Fruit fly (Drosophila melanogaster): ENCODE measurements around the gene CG10747.

CG10747 gene

DNA sequence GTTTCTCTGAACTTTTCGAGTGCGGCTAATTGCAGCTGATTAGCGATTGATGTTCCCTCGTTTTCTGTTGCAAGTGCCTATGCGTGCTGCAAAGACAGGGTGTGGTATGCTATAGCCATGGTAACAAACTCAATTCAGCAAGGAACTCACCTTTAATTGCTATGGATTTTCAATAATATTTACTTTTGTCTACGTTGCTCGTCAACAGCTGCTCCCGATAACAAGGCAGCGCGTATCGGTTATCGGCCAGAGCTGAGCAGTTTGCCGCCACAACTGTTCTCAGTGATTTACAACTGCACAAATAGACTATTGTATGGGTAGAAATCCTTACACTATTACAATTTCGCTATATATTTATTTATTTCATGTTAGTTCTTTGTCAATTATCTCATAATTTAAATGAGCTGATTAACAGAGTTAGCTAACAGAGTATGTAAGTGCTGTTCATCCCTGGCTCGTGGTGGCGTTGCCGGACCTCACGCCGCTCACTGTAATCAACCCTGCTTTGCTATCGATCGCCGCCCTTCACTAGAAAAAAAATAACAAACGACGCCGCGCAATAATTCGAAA is 15.8 kb downstream of the CG10747 start, which contains the start of the genes pr and neb:
Gene pr (minus strand): TSS at position 225 of the 570 bp plus-strand sequence.
Gene neb (plus strand): TSS at position 524 of the 570 bp plus-strand sequence.
- no peak for TF ChIP-seq psq (optimal IDR thresholded peaks at IDR 0.05)
- TF ChIP-seq ttk (optimal IDR thresholded peaks at IDR 0.05) = no peak
- TF ChIP-seq insv (optimal IDR thresholded peaks at IDR 0.05) = no peak
- TF ChIP-seq h (optimal IDR thresholded peaks at IDR 0.05) = no peak
- no peak for TF ChIP-seq Sin3A (optimal IDR thresholded peaks at IDR 0.05)
- TF ChIP-seq Myc (optimal IDR thresholded peaks at IDR 0.05) = no peak

DNA sequence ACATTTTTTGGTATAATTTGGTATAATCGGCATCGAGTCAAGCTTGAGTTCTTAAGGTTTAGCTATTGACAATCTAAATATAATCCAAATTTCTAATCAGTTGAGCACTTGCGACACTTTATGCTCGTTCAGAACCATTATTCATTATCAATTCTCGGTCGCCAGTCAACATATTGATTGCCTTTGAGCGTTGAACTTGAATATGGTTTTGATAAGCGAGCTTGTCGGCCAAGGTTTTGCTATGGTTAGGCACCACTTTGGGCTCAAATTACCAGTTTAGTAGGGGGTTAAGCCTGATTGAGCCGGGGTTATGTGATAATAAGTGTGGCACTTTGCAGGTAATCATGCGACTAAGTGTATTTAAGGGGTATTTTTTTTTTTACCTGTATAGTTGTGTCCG is 16.8 kb downstream of the CG10747 start:
- no peak for TF ChIP-seq insv (optimal IDR thresholded peaks at IDR 0.05)
- no peak for TF ChIP-seq Myc (optimal IDR thresholded peaks at IDR 0.05)
- TF ChIP-seq Sin3A (optimal IDR thresholded peaks at IDR 0.05) = no peak
- no peak for TF ChIP-seq psq (optimal IDR thresholded peaks at IDR 0.05)
- no peak for TF ChIP-seq ttk (optimal IDR thresholded peaks at IDR 0.05)
- no peak for TF ChIP-seq h (optimal IDR thresholded peaks at IDR 0.05)

dm6 chr2L:20072095-20072494 is 19.1 kb downstream of the CG10747 start, which contains the start of gene CG10730:
Gene CG10730, minus strand, starts transcription at chr2L:20072195.
- no peak for TF ChIP-seq h (optimal IDR thresholded peaks at IDR 0.05)
- no peak for TF ChIP-seq Myc (optimal IDR thresholded peaks at IDR 0.05)
- TF ChIP-seq Sin3A (optimal IDR thresholded peaks at IDR 0.05) = no peak
- no peak for TF ChIP-seq insv (optimal IDR thresholded peaks at IDR 0.05)
- no peak for TF ChIP-seq ttk (optimal IDR thresholded peaks at IDR 0.05)
- no peak for TF ChIP-seq psq (optimal IDR thresholded peaks at IDR 0.05)

DNA sequence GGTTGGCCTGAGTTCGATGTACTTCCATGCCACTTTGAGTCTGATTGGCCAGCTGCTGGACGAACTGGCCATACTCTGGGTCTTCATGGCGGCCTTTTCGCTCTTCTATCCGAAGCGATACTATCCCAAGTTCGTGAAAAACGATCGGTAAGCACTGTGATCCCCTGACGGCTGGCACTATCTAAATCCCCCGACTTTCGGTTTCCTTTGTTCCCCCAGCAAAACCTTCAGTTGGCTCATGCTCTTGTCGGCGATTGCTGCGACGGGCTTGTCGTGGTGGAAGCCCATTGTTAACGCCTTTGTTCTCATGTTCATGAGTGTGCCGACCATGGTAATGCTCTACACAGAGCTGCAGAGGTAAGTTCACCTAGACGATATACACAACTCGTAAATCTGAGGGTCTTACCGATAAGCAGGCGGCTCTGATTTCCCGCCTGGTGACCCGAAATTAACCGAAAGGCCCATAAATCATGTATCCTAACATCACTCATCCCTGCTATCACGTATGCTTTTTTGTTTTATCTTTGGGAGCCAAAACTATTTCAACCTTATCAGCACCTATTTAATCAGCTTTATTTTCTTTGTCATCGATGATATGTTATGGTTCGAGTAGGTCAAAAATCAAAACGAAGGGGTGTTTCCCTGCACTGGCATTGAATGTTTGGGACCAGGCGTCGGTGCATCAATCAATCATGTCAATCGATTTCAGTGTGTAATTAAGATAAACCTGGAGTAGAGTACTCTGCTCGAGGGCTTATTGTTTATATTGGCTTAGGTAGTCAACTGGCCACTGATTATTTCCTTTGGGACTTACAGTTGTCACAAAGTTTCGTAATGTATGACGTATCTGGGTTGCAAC is 21.8 kb downstream of the CG10747 start:
- TF ChIP-seq Myc (optimal IDR thresholded peaks at IDR 0.05) (no peak), h (optimal IDR thresholded peaks at IDR 0.05) (no peak), psq (optimal IDR thresholded peaks at IDR 0.05) (no peak), insv (optimal IDR thresholded peaks at IDR 0.05) (no peak), Sin3A (optimal IDR thresholded peaks at IDR 0.05) (no peak), ttk (optimal IDR thresholded peaks at IDR 0.05) (no peak)

DNA sequence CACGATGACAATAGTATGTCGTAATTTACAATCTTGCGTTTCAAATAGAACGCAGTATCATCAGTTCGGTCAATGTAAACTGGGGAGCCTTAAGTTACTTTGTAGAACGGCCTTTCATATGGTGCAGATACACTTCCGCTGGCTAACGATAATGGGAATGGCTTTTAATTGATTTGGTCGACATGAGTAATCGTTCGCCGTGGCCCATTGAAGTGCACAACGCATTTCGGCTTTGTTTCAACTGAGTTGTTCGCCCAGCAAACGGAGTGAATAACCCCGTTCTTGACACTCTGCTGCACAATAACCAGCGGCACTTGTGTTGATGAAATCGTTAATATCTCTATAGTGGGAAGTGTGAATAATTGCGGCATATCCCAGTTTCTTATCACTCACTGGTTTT is 23.2 kb downstream of the CG10747 start:
- no peak for TF ChIP-seq h (optimal IDR thresholded peaks at IDR 0.05)
- no peak for TF ChIP-seq Myc (optimal IDR thresholded peaks at IDR 0.05)
- TF ChIP-seq Sin3A (optimal IDR thresholded peaks at IDR 0.05) = no peak
- TF ChIP-seq insv (optimal IDR thresholded peaks at IDR 0.05) = no peak
- TF ChIP-seq psq (optimal IDR thresholded peaks at IDR 0.05) = no peak
- no peak for TF ChIP-seq ttk (optimal IDR thresholded peaks at IDR 0.05)

dm6 chr2L:20066233-20066650 is 24.9 kb downstream of the CG10747 start, which contains the start of gene bwa:
Gene bwa, plus strand, starts transcription at chr2L:20066391.
- TF ChIP-seq Myc (optimal IDR thresholded peaks at IDR 0.05) = no peak
- TF ChIP-seq h (optimal IDR thresholded peaks at IDR 0.05) = no peak
- TF ChIP-seq Sin3A (optimal IDR thresholded peaks at IDR 0.05) = no peak
- no peak for TF ChIP-seq insv (optimal IDR thresholded peaks at IDR 0.05)
- TF ChIP-seq psq (optimal IDR thresholded peaks at IDR 0.05) = no peak
- TF ChIP-seq ttk (optimal IDR thresholded peaks at IDR 0.05) = no peak

dm6 chr2L:20065516-20065915 is 25.6 kb downstream of the CG10747 start, which contains the start of gene vls:
Gene vls, minus strand, starts transcription at chr2L:20065679.
- TF ChIP-seq ttk (optimal IDR thresholded peaks at IDR 0.05) (no peak), psq (optimal IDR thresholded peaks at IDR 0.05) (no peak), Myc (optimal IDR thresholded peaks at IDR 0.05) (no peak), Sin3A (optimal IDR thresholded peaks at IDR 0.05) (no peak), h (optimal IDR thresholded peaks at IDR 0.05) (no peak), insv (optimal IDR thresholded peaks at IDR 0.05) (no peak)

DNA sequence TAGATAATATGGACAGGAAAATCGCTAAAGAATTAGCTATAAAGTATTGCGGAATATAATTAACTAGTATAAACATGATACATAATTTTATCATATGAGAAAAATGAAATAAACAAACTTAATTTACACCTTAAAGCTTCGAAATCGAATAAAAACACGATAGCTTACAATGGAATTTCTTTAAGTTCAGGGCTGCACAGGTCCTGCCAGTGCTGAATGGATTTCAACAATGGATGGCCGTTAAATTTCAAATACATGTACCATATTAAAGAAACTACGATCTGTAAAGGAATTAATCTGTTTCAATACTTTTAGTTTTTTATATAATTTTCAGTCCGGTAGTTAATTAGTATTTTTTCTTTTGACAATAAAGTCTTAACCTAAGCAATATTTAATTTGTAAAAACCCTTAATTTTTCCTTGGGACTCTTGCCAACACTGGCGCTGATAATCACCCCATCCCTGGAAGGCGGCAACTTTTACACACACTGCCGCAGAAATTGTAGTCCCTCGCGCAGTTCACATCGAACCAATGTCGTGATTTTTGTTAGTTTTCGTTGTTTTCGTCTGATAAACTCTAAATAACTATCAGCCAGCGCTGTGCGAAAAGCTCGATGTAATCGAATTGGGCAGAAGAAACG is 30.0 kb downstream of the CG10747 start, which contains the start of the genes barr and lok:
Gene barr (minus strand): TSS at position 353 of the 640 bp plus-strand sequence.
Gene lok (plus strand): TSS at position 405 of the 640 bp plus-strand sequence.
- TF ChIP-seq psq (optimal IDR thresholded peaks at IDR 0.05) (no peak), Sin3A (optimal IDR thresholded peaks at IDR 0.05) (no peak), Myc (optimal IDR thresholded peaks at IDR 0.05) (no peak), insv (optimal IDR thresholded peaks at IDR 0.05) (no peak), ttk (optimal IDR thresholded peaks at IDR 0.05) (no peak), h (optimal IDR thresholded peaks at IDR 0.05) (no peak)

DNA sequence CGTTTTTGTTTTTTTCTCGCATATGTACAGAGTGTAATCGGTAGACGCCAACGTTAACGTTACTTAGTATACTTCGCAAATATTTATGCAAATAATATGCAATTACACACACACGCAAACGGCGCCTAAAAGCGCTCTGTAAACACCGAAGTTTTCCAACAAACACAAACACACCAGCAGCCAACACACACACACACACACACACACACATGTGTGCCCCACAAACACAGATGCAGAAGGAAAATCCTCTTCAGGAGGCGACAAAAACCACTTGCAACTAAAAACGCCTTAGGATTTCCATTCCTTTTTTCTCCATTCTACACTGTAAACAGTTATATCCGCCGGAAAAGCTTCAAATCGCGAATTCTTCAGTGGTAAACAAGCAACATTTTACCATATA is 33.8 kb downstream of the CG10747 start:
- TF ChIP-seq ttk (optimal IDR thresholded peaks at IDR 0.05) (no peak), Sin3A (optimal IDR thresholded peaks at IDR 0.05) (no peak)

dm6 chr2L:20051172-20051893 is 39.8 kb downstream of the CG10747 start:
- no peak for TF ChIP-seq ttk (optimal IDR thresholded peaks at IDR 0.05)
- TF ChIP-seq Sin3A (optimal IDR thresholded peaks at IDR 0.05) = no peak
- TF ChIP-seq psq (optimal IDR thresholded peaks at IDR 0.05) = no peak
- TF ChIP-seq Myc (optimal IDR thresholded peaks at IDR 0.05) = no peak
- TF ChIP-seq h (optimal IDR thresholded peaks at IDR 0.05) = no peak
- TF ChIP-seq insv (optimal IDR thresholded peaks at IDR 0.05) = no peak
